Worm (Caenorhabditis elegans) whole organism, L3 larva: ENCODE data around the gene F46C5.1.

ENCODE experiments used
- elt-1 ChIP-seq: fragments of 150-350 bp; optimal IDR thresholded peaks from 2 replicates; lab custom pipeline; 2014; ENCODE audit warnings: missing biosample characterization, missing genetic modification characterization
- nhr-12 ChIP-seq: fragments of 150-350 bp; optimal IDR thresholded peaks from 2 replicates; lab custom pipeline; 2014; ENCODE audit warnings: missing biosample characterization, missing genetic modification characterization
- unc-39 ChIP-seq: sonication (generic microtip); optimal IDR thresholded peaks from 4 replicates; lab custom pipeline; 2017; ENCODE audit warnings: missing biosample characterization, missing genetic modification characterization

DNA sequence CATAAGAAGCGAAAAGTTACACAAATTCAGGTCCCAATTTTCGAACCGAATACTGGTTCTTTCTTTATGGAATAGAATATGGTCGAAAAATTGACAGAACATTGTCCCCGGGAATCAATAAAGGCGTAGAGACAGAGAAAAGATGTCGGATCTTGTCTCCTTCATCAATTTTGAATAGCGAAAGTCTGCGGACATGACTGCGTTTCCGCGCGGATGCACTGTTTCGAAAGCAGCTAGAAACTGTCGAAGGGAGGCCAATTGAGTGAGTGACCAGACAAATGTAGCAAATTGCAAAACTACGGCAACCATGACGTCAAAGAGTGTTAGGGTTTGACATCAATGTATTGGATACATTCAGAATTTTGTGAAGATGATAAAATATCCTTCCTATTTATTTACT lies 35.5 kb upstream of the F46C5.1 start:
- TF ChIP-seq nhr-12 (tag; lab: Kevin White, UChicago) (no peak), unc-39 (tag; lab: Kevin White, UChicago) (no peak), elt-1 (no peak)
